Worm (Caenorhabditis elegans) whole organism, L3 larva: ENCODE results near the gene T26C5.4.

Experiments
- ZK546.5 ChIP-seq: sonication (generic microtip); optimal IDR thresholded peaks from 2 replicates; lab custom pipeline; 2017; ENCODE audit warnings: missing biosample characterization, missing genetic modification characterization
- ama-1 ChIP-seq: fragments of 150-350 bp; optimal IDR thresholded peaks from 2 replicates; lab custom pipeline; 2018
- ceh-16 ChIP-seq: sonication (generic microtip); optimal IDR thresholded peaks from 2 replicates; lab custom pipeline; 2017; ENCODE audit warnings: missing biosample characterization, missing genetic modification characterization
- ceh-28 ChIP-seq: fragments of 150-350 bp; optimal IDR thresholded peaks from 2 replicates; lab custom pipeline; 2014; ENCODE audit warnings: missing biosample characterization, missing genetic modification reagents, missing genetic modification characterization
- ceh-82 ChIP-seq: fragments of 150-350 bp; optimal IDR thresholded peaks from 2 replicates; lab custom pipeline; 2014; ENCODE audit warnings: missing biosample characterization, missing genetic modification characterization
- ceh-9 ChIP-seq: sonication (generic microtip); optimal IDR thresholded peaks from 2 replicates; lab custom pipeline; 2018; ENCODE audit warnings: missing biosample characterization, missing genetic modification characterization
- daf-12 ChIP-seq: fragments of 150-350 bp; optimal IDR thresholded peaks from 2 replicates; lab custom pipeline; 2014; ENCODE audit warnings: missing biosample characterization, missing genetic modification reagents, missing genetic modification characterization
- egl-27 ChIP-seq: sonication (generic microtip); optimal IDR thresholded peaks from 4 replicates; lab custom pipeline; 2017; ENCODE audit warnings: missing biosample characterization, missing genetic modification reagents, missing genetic modification characterization
- egl-5 ChIP-seq: fragments of 150-350 bp; optimal IDR thresholded peaks from 2 replicates; lab custom pipeline; 2017; ENCODE audit warnings: missing biosample characterization, missing genetic modification reagents, missing genetic modification characterization, inconsistent platforms
- elt-1 ChIP-seq: fragments of 150-350 bp; optimal IDR thresholded peaks from 2 replicates; lab custom pipeline; 2014; ENCODE audit warnings: missing biosample characterization, missing genetic modification characterization
- elt-2 ChIP-seq: sonication (generic microtip); optimal IDR thresholded peaks from 2 replicates; lab custom pipeline; 2016; ENCODE audit warnings: missing genetic modification reagents, mild to moderate bottlenecking, missing genetic modification characterization, missing compliant biosample characterization
- fkh-10 ChIP-seq: sonication (generic microtip); optimal IDR thresholded peaks from 2 replicates; lab custom pipeline; 2017; ENCODE audit warnings: missing biosample characterization, missing genetic modification reagents, missing genetic modification characterization
- fkh-2 ChIP-seq: fragments of 150-350 bp; optimal IDR thresholded peaks from 2 replicates; lab custom pipeline; 2014; ENCODE audit warnings: missing biosample characterization, missing genetic modification reagents, missing genetic modification characterization
- fos-1 ChIP-seq: fragments of 150-350 bp; optimal IDR thresholded peaks from 2 replicates; lab custom pipeline; 2014; ENCODE audit warnings: missing biosample characterization, missing genetic modification characterization
- hmg-11 ChIP-seq: sonication (generic microtip); optimal IDR thresholded peaks from 2 replicates; lab custom pipeline; 2016; ENCODE audit warnings: missing genetic modification characterization, missing compliant biosample characterization
- jun-1 ChIP-seq: fragments of 150-350 bp; optimal IDR thresholded peaks from 2 replicates; lab custom pipeline; 2014; ENCODE audit warnings: missing biosample characterization, missing genetic modification reagents, missing genetic modification characterization
- lin-39 ChIP-seq: fragments of 150-350 bp; optimal IDR thresholded peaks from 2 replicates; lab custom pipeline; 2018; ENCODE audit warnings: missing biosample characterization, missing genetic modification reagents, missing genetic modification characterization
- lsy-12 ChIP-seq: sonication (generic microtip); optimal IDR thresholded peaks from 2 replicates; lab custom pipeline; 2016; ENCODE audit warnings: mild to moderate bottlenecking, missing genetic modification characterization, missing compliant biosample characterization
- mdl-1 ChIP-seq: fragments of 150-350 bp; optimal IDR thresholded peaks from 2 replicates; lab custom pipeline; 2014; ENCODE audit warnings: missing biosample characterization, missing genetic modification characterization
- mml-1 ChIP-seq: fragments of 150-350 bp; sonication (generic microtip); optimal IDR thresholded peaks from 3 replicates; lab custom pipeline; 2014; ENCODE audit warnings: missing biosample characterization, missing genetic modification characterization
- nhr-11 ChIP-seq: fragments of 150-350 bp; optimal IDR thresholded peaks from 2 replicates; lab custom pipeline; 2014; ENCODE audit warnings: missing biosample characterization, missing genetic modification characterization
- nhr-12 ChIP-seq: fragments of 150-350 bp; optimal IDR thresholded peaks from 2 replicates; lab custom pipeline; 2014; ENCODE audit warnings: missing biosample characterization, missing genetic modification characterization
- nhr-237 ChIP-seq: fragments of 150-350 bp; optimal IDR thresholded peaks from 2 replicates; lab custom pipeline; 2014; ENCODE audit warnings: missing biosample characterization, missing genetic modification characterization
- nhr-28 ChIP-seq: fragments of 150-350 bp; optimal IDR thresholded peaks from 2 replicates; lab custom pipeline; 2014; ENCODE audit warnings: missing biosample characterization, missing genetic modification characterization
- nhr-43 ChIP-seq: sonication (generic microtip); optimal IDR thresholded peaks from 2 replicates; lab custom pipeline; 2016; ENCODE audit warnings: mild to moderate bottlenecking, missing genetic modification characterization, missing compliant biosample characterization; ENCODE audit not compliant: poor library complexity, severe bottlenecking
- nhr-67 ChIP-seq: fragments of 150-350 bp; optimal IDR thresholded peaks from 2 replicates; lab custom pipeline; 2014; ENCODE audit warnings: missing biosample characterization, missing genetic modification characterization
- nhr-76 ChIP-seq: fragments of 150-350 bp; sonication (generic microtip); optimal IDR thresholded peaks from 5 replicates; lab custom pipeline; 2014; ENCODE audit warnings: missing biosample characterization, missing genetic modification characterization
- nhr-77 ChIP-seq: fragments of 150-350 bp; optimal IDR thresholded peaks from 2 replicates; lab custom pipeline; 2014; ENCODE audit warnings: missing biosample characterization, missing genetic modification characterization
- pha-4 ChIP-seq: fragments of 150-350 bp; optimal IDR thresholded peaks from 2 replicates; lab custom pipeline; 2014; ENCODE audit warnings: missing biosample characterization, missing genetic modification reagents, missing genetic modification characterization
- pqm-1 ChIP-seq: fragments of 150-350 bp; optimal IDR thresholded peaks from 2 replicates; lab custom pipeline; 2017; ENCODE audit warnings: missing biosample characterization, missing genetic modification characterization, inconsistent platforms
- sea-2 ChIP-seq: fragments of 150-350 bp; sonication (generic microtip); optimal IDR thresholded peaks from 4 replicates; lab custom pipeline; 2014; ENCODE audit warnings: missing biosample characterization, missing genetic modification reagents, missing genetic modification characterization
- skn-1 ChIP-seq: fragments of 150-350 bp; optimal IDR thresholded peaks from 2 replicates; lab custom pipeline; 2014; ENCODE audit warnings: missing biosample characterization, missing genetic modification characterization
- tbx-2 ChIP-seq: sonication (generic microtip); optimal IDR thresholded peaks from 2 replicates; lab custom pipeline; 2016; ENCODE audit warnings: mild to moderate bottlenecking, missing genetic modification characterization, missing compliant biosample characterization
- unc-39 ChIP-seq: sonication (generic microtip); optimal IDR thresholded peaks from 4 replicates; lab custom pipeline; 2017; ENCODE audit warnings: missing biosample characterization, missing genetic modification characterization
- unc-62 ChIP-seq: fragments of 150-350 bp; sonication (generic microtip); optimal IDR thresholded peaks from 4 replicates; lab custom pipeline; 2014; ENCODE audit warnings: missing biosample characterization, missing genetic modification reagents, missing genetic modification characterization
- ztf-11 ChIP-seq: fragments of 150-350 bp; optimal IDR thresholded peaks from 2 replicates; lab custom pipeline; 2014; ENCODE audit warnings: missing biosample characterization, missing genetic modification characterization

The T26C5.4 gene

DNA sequence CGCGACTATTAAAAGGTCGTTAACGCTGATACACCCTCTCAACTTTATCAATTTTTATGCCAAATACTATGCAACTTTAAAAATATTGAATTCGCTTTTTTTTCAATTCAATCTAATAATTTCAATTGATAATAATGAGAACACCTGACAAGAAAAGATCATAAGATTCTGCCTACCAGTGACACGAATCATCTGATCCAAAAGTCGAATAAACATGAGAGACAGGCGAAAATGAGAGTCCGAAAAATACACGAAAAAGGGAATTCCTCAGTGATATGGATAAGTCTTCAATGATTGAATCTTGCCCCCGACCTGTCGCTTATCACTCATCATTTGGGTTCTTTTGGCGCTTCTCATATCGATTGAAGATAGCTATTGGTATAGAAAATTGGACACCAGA, 8.7 kb downstream of the T26C5.4 start:
- no peak for TF ChIP-seq nhr-28 (tag; lab: Kevin White, UChicago)
- no peak for TF ChIP-seq elt-2 (tag; lab: Kevin White, UChicago)
- TF ChIP-seq ztf-11: no peak
- no peak for TF ChIP-seq mdl-1 (tag; lab: Kevin White, UChicago)
- no peak for TF ChIP-seq ceh-82 (tag; lab: Kevin White, UChicago)
- TF ChIP-seq unc-39: no peak
- TF ChIP-seq hmg-11: no peak
- no peak for TF ChIP-seq unc-62 (GFP tag; lab: Kevin White, UChicago)
- TF ChIP-seq nhr-76 (tag; lab: Kevin White, UChicago): no peak
- TF ChIP-seq nhr-12: no peak
- no peak for TF ChIP-seq nhr-67
- no peak for TF ChIP-seq mml-1 (tag; lab: Kevin White, UChicago)
- no peak for TF ChIP-seq ama-1 (lab: Kevin White, UChicago)
- no peak for TF ChIP-seq fos-1
- no peak for TF ChIP-seq egl-5
- TF ChIP-seq ceh-9 (tag; lab: Kevin White, UChicago): no peak
- no peak for TF ChIP-seq fkh-2 (tag; lab: Kevin White, UChicago)
- no peak for TF ChIP-seq elt-1 (tag; lab: Kevin White, UChicago)
- TF ChIP-seq lsy-12 (tag; lab: Kevin White, UChicago): no peak
- no peak for TF ChIP-seq fkh-10 (GFP tag; lab: Kevin White, UChicago)
- TF ChIP-seq, all 47 proteins: peak for 0

DNA sequence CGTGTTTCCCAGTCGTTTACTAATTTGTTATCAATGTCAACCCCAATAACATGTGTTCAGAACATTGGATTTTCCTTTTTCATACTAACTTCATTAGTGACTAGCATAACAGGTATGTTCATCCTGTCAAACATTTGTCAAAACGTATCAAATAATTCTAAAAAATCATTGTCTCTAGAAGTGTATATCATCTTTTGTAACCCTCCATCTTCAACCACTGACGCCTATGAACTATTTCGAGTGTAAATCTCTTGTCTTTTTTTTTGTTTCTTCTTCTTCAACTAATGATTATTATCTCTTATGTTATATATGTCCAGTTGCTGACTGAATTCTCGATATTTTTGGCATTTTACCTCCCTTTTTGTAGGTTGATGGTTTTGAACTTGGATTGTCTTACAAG, 12.6 kb downstream of the T26C5.4 start:
- TF ChIP-seq lsy-12 (tag; lab: Kevin White, UChicago) (no peak), pqm-1 (tag; lab: Kevin White, UChicago) (no peak), jun-1 (tag; lab: Kevin White, UChicago) (no peak), ceh-16 (tag; lab: Kevin White, UChicago) (no peak), nhr-43 (tag; lab: Kevin White, UChicago) (no peak), mdl-1 (tag; lab: Kevin White, UChicago) (no peak), ceh-28 (tag; lab: Kevin White, UChicago) (no peak), mml-1 (tag; lab: Kevin White, UChicago) (no peak), nhr-67 (no peak), nhr-12 (no peak), pha-4 (tag; lab: Kevin White, UChicago) (no peak), elt-2 (tag; lab: Kevin White, UChicago) (no peak), lin-39 (tag; lab: Kevin White, UChicago) (no peak)
- TF ChIP-seq, all 47 proteins: peak for 0

DNA sequence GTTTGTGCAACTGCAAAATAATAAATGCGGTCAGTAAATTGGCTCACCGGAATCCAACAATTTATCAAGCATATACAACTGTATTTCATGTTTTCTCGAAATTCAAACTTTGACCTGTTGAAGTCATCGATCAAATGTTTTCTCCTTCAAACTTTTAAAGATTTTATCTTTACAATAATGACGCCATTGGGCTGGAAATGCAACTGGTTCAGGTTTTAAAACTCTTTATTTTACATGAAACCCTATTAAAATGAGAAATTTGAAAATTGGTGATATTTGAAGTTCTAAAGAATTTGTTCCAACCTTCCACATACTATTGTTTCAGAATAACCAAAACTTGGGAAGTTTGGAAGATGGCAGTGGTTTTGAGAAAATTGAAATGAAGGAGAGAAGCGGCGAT, 13.3 kb downstream of the T26C5.4 start:
- TF ChIP-seq nhr-28 (tag; lab: Kevin White, UChicago) (no peak), ceh-16 (tag; lab: Kevin White, UChicago) (no peak), sea-2 (no peak), nhr-77 (no peak), mml-1 (tag; lab: Kevin White, UChicago) (no peak), ama-1 (lab: Kevin White, UChicago) (no peak), nhr-237 (tag; lab: Kevin White, UChicago) (no peak), ZK546.5 (no peak), ceh-28 (tag; lab: Kevin White, UChicago) (no peak), unc-62 (GFP tag; lab: Kevin White, UChicago) (no peak), tbx-2 (tag; lab: Kevin White, UChicago) (no peak), egl-5 (no peak), daf-12 (no peak)

DNA sequence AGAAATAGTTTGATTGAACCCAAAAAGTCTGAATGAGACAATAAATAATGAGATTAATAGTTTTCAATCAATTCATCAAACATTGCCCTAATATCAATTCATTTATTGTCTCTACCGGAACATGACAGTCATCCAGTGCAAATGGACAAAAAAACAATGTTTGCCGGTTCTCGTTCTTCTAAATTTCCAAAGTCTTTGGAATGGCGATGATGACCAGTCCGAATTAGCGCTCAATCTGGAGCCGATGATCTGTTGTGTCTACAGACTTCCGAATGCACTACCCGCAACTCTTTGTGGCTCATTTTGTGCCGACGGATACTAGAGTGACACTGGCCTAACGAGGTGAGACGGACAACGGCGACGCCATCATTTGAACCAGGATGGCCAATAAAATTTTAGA, 14.0 kb downstream of the T26C5.4 start, which contains the start of gene T26C5.3:
Gene T26C5.3, plus strand, starts transcription at position 301 of the 400 bp plus-strand sequence.
- TF ChIP-seq egl-27 (tag; lab: Kevin White, UChicago) (no peak), jun-1 (tag; lab: Kevin White, UChicago) (no peak), nhr-43 (tag; lab: Kevin White, UChicago) (peak; percentile 26)

DNA sequence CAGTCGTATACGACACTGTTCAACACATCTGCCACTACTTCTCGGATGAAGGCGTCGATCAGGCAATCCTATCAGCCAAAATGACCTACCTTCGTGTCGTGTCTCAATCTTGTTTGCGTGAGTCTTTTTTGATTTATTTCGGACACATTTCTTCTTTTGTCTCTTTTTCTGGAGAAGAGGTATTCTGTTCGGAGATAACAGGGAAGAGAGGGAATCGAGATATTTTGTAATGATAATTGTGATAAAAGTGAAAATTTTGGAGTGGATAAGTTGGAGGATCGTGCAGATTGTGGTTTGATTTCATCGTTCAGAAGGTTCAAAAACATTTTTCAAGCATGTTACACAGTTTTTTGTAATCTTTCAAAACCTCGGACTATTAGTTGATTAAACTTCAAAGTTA, 16.5 kb downstream of the T26C5.4 start:
- TF ChIP-seq pqm-1 (tag; lab: Kevin White, UChicago): no peak
- no peak for TF ChIP-seq nhr-11
- TF ChIP-seq nhr-43 (tag; lab: Kevin White, UChicago): peak; percentile 51
- no peak for TF ChIP-seq skn-1 (tag; lab: Kevin White, UChicago)
- TF ChIP-seq, all 47 proteins: peak for 1
